Worm (Caenorhabditis elegans) whole organism, L4/young adult: ENCODE measurements around the gene F38A1.9.

Experiments used
- W03F9.2 ChIP-seq: fragments of 150-350 bp; optimal IDR thresholded peaks from 2 replicates; lab custom pipeline; 2014; ENCODE audit warnings: missing biosample characterization, missing genetic modification characterization
- dao-5 ChIP-seq: sonication (generic microtip); optimal IDR thresholded peaks from 2 replicates; lab custom pipeline; 2016; ENCODE audit warnings: missing genotype, missing genetic modification characterization, moderate library complexity, missing compliant biosample characterization
- him-1 ChIP-seq: sonication (generic microtip); optimal IDR thresholded peaks from 2 replicates; lab custom pipeline; 2016; ENCODE audit warnings: missing genotype, missing genetic modification reagents, missing genetic modification characterization, missing compliant biosample characterization

DNA sequence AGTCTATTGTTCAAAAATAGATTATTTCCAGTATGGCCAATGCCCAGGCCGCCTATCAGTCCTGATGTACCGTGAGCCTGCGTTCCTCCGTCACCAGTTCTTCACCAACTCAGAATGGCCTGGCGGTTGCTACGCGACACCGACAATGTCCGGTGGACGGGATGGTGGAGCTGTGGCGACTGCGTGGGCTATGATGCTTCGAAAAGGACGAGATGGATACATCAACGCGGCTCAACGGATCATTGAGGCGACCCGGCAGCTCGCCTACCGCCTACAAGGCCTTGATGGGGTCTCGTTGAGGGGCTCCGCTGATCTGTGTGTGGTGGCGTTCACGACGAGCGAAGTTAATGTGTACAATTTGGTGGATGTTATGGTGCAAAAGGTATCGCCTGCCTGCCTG is 45.6 kb downstream of the F38A1.9 start:
- TF ChIP-seq him-1, result no peak
- no peak for TF ChIP-seq W03F9.2 (tag; lab: Kevin White, UChicago)
- TF ChIP-seq dao-5, result no peak
